Fruit fly (Drosophila melanogaster) whole organism, embryonic: ENCODE data around the gene CG3703.

Source experiments
- CG10267 ChIP-seq: fragments of 200-800 bp; sonication (Bioruptor generic); optimal IDR thresholded peaks from 2 replicates; lab custom pipeline; 2018; ENCODE audit warnings: missing biosample characterization, mild to moderate bottlenecking, missing genetic modification characterization, moderate library complexity
- CG4328 ChIP-seq: fragments of 200-800 bp; sonication (Bioruptor generic); optimal IDR thresholded peaks from 3 replicates; lab custom pipeline; 2017; ENCODE audit warnings: missing biosample characterization, missing genetic modification reagents, missing genetic modification characterization
- CTCF ChIP-seq: fragments of 200-800 bp; sonication (Bioruptor generic); optimal IDR thresholded peaks from 2 replicates; lab custom pipeline; 2017; ENCODE audit warnings: missing biosample characterization, mild to moderate bottlenecking, missing genetic modification characterization, moderate library complexity
- Side ChIP-seq: fragments of 200-800 bp; sonication (Bioruptor generic); optimal IDR thresholded peaks from 2 replicates; lab custom pipeline; 2016; ENCODE audit warnings: missing biosample characterization, missing genetic modification characterization
- ac ChIP-seq: fragments of 200-800 bp; sonication (Bioruptor generic); optimal IDR thresholded peaks from 3 replicates; lab custom pipeline; 2017; ENCODE audit warnings: missing biosample characterization, mild to moderate bottlenecking, missing genetic modification characterization
- ssp ChIP-seq: fragments of 200-800 bp; sonication (Bioruptor generic); IDR thresholded peaks from 2 replicates; pipeline ENCODE4 v1.3.6; 2022; ENCODE audit warnings: missing biosample characterization, missing genetic modification characterization

- no peak for TF ChIP-seq CG10267 (tag; lab: Kevin White, UChicago)
- no peak for TF ChIP-seq CTCF (GFP tag; lab: Kevin White, UChicago)
- TF ChIP-seq ac, result no peak
- TF ChIP-seq Side (GFP tag; lab: Kevin White, UChicago), result no peak
- TF ChIP-seq CG4328 (GFP tag; lab: Kevin White, UChicago), result no peak
- no peak for TF ChIP-seq ssp (GFP tag; lab: Robert Waterston, UW)
Measured at dm6 chrX:927209-927862, 18.2 kb downstream of the CG3703 start, which contains the start of gene Lztr1.
